Worm (Caenorhabditis elegans) whole organism, mixed stage, embryonic: ENCODE measurements around the gene chin-1.

ENCODE experiments used
- ceh-39 ChIP-seq: fragments of 150-350 bp; optimal IDR thresholded peaks from 2 replicates; lab custom pipeline; 2014; ENCODE audit warnings: missing biosample characterization, missing genetic modification characterization
- ces-1 ChIP-seq: fragments of 150-350 bp; optimal IDR thresholded peaks from 2 replicates; lab custom pipeline; 2014; ENCODE audit warnings: missing biosample characterization, missing genetic modification reagents, missing genetic modification characterization
- lsy-2 ChIP-seq: fragments of 150-350 bp; optimal IDR thresholded peaks from 2 replicates; lab custom pipeline; 2014; ENCODE audit warnings: missing biosample characterization, missing genetic modification characterization
- nhr-12 ChIP-seq: fragments of 150-350 bp; optimal IDR thresholded peaks from 2 replicates; lab custom pipeline; 2014; ENCODE audit warnings: missing biosample characterization, missing genetic modification characterization

ce11 chrIII:982961-983360 is 54.1 kb downstream of the chin-1 start, which contains the start of gene tbc-10:
- TF ChIP-seq ceh-39 (no peak), nhr-12 (no peak), ces-1 (no peak), lsy-2 (no peak)
